Fruit fly (Drosophila melanogaster) whole organism, pupa: ENCODE measurements around the gene Shawn.

Experiments used
- CG10348 ChIP-seq: fragments of 200-800 bp; sonication (Bioruptor generic); IDR thresholded peaks from 2 replicates; pipeline ENCODE4 v1.3.6; 2022; ENCODE audit warnings: missing biosample characterization, missing genetic modification characterization
- CG13204 ChIP-seq: fragments of 200-800 bp; sonication (Bioruptor generic); optimal IDR thresholded peaks from 2 replicates; lab custom pipeline; 2018; ENCODE audit warnings: missing biosample characterization, mild to moderate bottlenecking, missing genetic modification characterization, moderate library complexity
- CG15710 ChIP-seq: fragments of 200-800 bp; sonication (Bioruptor generic); optimal IDR thresholded peaks from 2 replicates; lab custom pipeline; 2018; ENCODE audit warnings: missing biosample characterization, mild to moderate bottlenecking, missing genetic modification characterization, moderate library complexity
- CG4496 ChIP-seq: fragments of 200-800 bp; sonication (Bioruptor generic); IDR thresholded peaks from 3 replicates; pipeline ENCODE4 v1.3.6; 2022; ENCODE audit warnings: missing biosample characterization, missing genetic modification characterization

DNA sequence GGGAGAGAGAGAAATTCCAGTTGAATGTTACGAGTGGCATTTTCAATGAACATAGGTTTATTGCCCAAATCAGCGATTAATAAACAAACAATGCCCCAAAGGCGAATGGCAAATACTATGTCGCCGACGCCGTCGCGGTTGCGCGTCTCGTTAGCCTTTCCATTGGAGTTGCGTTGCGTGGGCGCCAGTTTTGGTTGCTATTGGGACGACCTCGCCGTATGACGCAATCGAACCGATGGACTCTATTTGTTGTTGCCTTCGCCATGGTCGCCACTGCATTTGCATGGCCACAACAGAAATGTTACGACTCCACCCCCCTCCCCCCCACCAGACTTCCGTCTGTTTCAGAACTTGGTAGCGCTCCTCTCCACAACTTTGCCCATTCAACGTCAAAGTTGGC is 4.8 kb upstream of the Shawn start:
- TF ChIP-seq CG4496 (GFP tag; lab: Robert Waterston, UW), result no peak
- no peak for TF ChIP-seq CG13204 (GFP tag; lab: Kevin White, UChicago)
- TF ChIP-seq CG10348 (GFP tag; lab: Robert Waterston, UW), result no peak
- TF ChIP-seq CG15710, result no peak
